Fruit fly (Drosophila melanogaster): Measurements from ENCODE around the gene CG10749.

The CG10749 gene

DNA sequence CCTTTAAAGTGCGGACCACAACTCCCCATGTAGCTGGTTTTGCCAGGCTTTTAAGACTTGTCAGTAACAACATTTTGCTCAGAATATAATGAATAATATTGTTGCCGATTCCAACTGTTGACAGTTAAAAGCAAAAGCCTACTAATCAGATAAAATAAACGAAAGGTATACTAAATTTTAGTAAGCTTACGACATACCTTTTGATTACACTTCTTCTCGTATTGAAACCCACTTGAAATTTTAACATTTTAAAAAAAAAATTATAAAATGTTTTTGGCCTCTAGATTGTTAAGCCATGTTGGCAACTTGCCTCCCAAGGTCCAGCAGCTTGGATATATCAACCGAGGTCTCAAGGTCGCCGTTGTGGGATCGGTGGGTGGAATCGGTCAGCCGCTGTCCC, at the start of gene CG10749, which contains the start of gene CG10748:
CG10749 (plus strand) TSS at position 216 of the 400 bp plus-strand sequence.
CG10748 (minus strand) TSS at position 101 of the 400 bp plus-strand sequence.
- TF ChIP-seq CG17801 (GFP tag; optimal IDR thresholded peaks at IDR 0.05; ENCODE audit: partially characterized antibody), result no peak

DNA sequence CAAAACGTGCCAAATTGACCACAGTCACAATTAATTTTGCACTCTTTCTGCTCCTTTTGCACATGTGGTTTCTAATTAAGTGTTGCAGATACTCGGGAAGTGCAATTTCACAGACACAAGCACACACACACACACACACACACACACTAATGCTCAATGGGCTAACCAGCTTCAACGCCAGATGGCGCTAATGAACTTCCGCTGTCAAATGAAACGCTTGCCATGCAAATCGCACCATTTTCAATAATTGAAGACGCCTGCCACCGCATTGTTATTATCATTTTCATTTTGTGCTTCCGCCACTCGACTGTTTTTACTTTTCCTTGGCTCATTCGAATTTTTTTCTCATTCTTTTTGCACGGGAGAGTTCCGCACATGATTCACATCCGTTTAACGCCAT, 22.9 kb upstream of the CG10749 start:
- TF ChIP-seq CG17801 (GFP tag; optimal IDR thresholded peaks at IDR 0.05; ENCODE audit: partially characterized antibody), result no peak

DNA sequence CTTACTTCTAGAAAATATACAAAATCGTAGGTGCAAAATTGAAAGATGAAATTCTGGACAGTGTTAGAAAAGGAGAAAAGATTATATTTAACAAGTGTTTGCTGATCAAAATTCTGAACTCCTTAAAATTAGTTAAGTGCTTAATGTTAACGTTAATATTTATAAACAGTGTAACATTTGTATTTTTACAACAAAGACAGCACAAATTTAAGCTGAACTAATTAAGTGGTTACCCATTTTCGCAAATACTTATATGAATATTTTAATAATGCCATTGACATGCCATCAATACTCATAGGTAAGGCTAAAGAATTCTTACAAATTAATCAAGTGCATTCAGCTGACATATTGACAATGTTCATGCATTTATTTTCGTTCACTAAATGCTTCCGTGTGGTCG, 17.7 kb upstream of the CG10749 start, which contains the start of gene CG10752:
CG10752 (minus strand) TSS at position 101 of the 400 bp plus-strand sequence.
- TF ChIP-seq CG17801 (GFP tag; optimal IDR thresholded peaks at IDR 0.05; ENCODE audit: partially characterized antibody), result no peak

DNA sequence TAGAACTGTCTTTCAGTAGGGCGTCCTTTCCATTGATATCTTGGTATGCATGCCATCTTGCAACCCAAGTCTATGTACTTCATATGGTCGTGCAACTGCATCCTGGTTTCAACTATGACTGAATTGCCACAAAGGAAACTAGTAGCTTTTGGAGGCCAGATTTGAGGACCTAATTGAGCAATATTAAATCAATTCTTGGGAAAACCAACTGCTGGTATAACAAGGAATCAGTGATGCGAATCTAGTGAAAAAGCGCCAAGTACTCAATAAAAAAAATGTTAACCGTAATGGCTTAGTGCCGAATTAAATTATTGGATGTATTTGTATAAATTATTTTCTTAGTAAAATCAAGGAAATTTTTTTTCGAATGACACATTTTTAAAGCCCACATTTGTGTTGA, 4.6 kb upstream of the CG10749 start, which contains the start of gene Or69a:
Or69a (minus strand) TSS at position 101 of the 400 bp plus-strand sequence.
- TF ChIP-seq CG17801 (GFP tag; optimal IDR thresholded peaks at IDR 0.05; ENCODE audit: partially characterized antibody), result no peak

DNA sequence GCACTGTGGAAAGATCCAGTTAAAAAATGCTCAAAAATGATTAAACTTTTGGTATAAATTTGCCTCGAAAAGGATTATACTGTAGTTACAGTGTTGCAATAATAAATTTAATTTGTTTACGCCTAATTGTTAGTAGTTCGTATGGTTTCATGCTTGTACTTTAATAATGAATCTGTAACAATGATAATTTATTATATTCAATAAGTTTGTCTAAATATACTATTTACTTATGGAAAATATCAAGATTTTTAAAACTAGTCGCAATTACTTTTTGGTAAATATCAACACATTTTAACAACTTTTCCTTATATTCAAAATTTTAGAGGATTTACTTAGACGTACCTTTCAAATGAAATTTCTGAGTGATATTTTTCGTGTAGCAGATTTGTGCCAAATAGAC, 22.6 kb downstream of the CG10749 start, which contains the start of gene CG11262:
CG11262 (plus strand) TSS at position 301 of the 400 bp plus-strand sequence.
- TF ChIP-seq CG17801 (GFP tag; optimal IDR thresholded peaks at IDR 0.05; ENCODE audit: partially characterized antibody), result no peak

DNA sequence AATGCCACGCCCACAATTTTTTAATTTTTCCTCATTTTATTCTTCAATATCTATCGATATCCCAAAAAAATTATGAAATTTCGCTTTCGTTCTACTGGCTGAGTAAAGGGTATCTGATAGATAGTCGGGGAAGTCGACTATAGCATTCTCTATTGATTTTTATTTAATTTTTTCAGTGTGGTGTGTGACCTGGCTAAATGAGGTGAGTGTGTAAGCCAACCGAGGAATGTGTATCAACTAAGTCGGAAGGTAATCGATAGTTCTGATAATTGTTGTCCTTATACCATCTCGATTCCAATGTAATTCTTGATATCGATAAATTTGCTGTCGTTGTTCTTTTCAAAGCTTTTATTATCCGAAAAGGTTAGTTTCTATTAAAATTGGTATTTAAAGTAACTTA, 34.2 kb downstream of the CG10749 start, which contains the start of gene CG11263:
CG11263 (plus strand) TSS at position 328 of the 400 bp plus-strand sequence.
- no peak for TF ChIP-seq CG17801 (GFP tag; optimal IDR thresholded peaks at IDR 0.05; ENCODE audit: partially characterized antibody)

DNA sequence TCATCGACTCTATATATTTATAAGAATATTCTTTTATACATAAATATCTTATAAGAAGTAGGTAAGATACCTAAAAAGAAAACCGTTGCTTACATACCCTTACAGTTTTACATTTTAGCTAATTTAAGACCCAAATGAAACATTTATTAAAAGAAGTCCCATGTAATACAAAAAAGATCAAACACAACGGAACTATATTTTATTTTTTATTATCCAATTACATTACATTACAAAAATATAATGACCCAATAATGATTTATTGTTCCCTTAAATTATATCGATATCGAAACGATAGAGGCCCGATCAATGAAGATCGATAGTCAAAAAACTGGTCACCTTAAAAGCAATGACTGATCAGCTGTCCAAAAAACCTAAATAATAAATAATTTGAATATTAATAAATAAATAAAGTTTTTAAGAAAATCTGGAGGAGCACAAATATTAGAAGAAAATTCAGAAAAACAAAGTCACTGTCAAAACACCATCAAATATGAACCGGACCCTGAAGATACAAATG, 35.7 kb downstream of the CG10749 start:
- peak; percentile 2 for TF ChIP-seq CG17801 (GFP tag; optimal IDR thresholded peaks at IDR 0.05; ENCODE audit: partially characterized antibody)

DNA sequence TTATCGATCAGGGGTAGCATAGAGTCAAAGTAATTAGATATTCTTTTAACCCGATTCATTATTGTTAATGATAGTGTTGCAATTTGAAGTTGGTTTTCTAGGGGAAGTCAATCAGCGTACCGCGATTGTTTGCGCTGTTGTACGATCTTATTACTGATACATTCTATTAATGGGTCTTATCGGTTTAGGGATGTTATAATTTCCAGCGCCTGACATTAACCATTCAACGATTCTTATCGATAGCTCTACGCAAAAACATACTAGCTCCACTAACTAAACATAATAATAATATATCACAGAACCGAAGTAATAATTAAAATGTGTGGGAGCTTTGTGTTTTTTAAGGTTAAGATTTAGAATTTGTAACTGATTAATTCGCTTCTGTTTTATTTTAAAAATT, 39.2 kb downstream of the CG10749 start, which contains the start of gene Cul6:
Cul6 (minus strand) TSS at position 175 of the 400 bp plus-strand sequence.
- TF ChIP-seq CG17801 (GFP tag; optimal IDR thresholded peaks at IDR 0.05; ENCODE audit: partially characterized antibody), result no peak

DNA sequence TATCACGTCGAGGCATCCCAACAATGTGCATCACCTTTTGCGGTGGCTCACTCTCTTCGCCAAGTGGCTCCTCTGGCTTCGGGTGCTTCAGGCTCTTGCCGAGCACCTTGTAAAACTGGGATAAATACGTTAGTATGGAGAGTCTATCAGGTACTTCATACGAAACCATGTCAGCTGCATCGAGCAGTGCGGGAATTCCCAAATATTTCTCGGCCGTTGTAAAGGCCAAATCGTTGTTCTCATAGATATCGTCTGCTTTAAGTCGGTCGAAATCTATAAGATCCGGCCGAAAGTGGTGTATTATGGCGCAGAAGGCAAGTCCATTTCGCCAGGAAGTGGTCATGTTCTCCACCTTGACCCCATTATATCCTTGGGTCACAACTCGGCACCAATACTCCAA, 42.4 kb downstream of the CG10749 start:
- no peak for TF ChIP-seq CG17801 (GFP tag; optimal IDR thresholded peaks at IDR 0.05; ENCODE audit: partially characterized antibody)

DNA sequence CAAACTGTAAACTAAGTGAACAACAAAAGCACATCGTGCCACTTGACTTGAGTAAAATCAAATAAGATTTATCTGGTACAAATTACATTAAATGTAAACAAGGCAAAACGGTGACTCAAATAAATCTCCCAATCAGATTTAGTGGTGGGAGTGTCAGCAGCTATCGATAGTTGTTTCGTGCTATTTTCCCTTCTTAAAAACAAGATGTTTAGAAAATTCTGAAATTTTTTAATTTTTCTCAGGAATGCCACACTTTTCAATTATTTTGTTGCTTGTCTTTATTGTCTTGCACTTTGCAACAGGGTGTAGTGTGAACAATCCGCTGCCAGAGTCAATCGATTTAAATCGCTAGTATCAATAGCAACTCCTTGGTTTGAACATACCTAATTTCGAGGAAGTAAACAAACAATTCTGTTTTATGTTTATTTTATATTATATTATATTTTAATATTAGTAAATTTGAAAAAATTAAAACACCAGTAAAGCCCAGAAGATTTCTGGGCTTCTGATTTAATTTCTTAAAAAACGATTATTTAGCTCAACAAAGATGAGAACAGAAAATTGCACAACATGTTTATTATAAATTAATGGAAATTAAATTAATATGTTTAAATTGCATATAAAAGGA, 43.0 kb downstream of the CG10749 start, which contains the start of gene MICAL-like:
MICAL-like (minus strand) TSS at position 138 of the 628 bp plus-strand sequence.
- peak; percentile 24 for TF ChIP-seq CG17801 (GFP tag; optimal IDR thresholded peaks at IDR 0.05; ENCODE audit: partially characterized antibody)

DNA sequence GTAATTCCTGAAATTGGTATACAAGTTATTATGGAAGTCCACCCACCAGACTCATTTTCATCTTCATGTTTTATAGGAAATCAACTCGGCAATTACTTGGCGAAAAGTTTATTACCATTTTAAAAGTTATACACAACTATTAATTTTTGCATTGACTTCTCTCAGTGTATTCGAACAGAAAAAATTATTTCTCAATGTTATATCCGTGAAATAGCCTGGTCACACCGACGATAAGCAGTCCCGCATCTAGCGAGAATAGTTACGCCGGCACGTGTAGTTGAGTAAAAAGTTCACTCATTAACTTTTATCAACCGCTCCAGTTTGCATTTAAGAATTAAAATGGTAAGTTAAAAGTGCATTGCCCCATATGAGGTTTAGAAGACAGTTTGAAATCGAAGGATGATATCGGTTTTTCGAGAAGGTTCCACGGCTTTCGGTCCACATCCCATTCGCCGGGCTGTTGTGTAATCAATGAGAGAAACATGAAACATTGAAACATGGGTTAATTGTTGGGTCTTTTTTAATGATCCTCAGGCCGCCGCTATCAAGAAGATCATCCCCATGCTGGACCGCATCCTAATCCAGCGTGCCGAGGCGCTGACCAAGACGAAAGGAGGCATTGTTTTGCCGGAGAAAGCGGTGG, 43.7 kb downstream of the CG10749 start, which contains the start of gene CG11267:
CG11267 (plus strand) TSS at position 228 of the 643 bp plus-strand sequence.
- peak; percentile 84 for TF ChIP-seq CG17801 (GFP tag; optimal IDR thresholded peaks at IDR 0.05; ENCODE audit: partially characterized antibody)

DNA sequence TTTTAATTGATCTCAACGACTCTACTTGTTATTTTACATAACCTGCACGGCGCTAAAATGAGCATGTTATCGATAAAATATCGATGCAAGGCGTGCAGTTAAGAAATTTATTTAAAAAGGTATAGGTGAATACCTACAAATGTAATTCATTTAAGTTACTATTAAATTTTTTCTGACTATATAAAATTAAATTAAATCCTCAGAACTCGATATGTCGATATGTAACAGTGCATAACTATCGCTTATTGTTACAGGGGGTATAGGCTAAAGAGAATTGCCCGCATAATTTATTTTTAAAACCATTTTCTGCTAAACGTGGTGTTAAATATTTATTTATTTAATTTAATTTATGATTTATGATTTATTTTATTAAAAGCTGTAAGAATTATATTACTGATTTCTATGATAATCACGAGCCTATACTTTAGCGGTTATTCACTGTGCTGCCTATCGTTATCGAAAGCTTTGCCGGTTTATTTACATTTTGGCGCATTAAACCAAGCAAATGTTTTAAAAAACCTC, 45.6 kb downstream of the CG10749 start, which contains the start of the genes mRpL20 and Icmt:
mRpL20 (minus strand) TSS at position 65 of the 522 bp plus-strand sequence.
Icmt (plus strand) TSS at position 464 of the 522 bp plus-strand sequence.
- peak; percentile 92 for TF ChIP-seq CG17801 (GFP tag; optimal IDR thresholded peaks at IDR 0.05; ENCODE audit: partially characterized antibody)

DNA sequence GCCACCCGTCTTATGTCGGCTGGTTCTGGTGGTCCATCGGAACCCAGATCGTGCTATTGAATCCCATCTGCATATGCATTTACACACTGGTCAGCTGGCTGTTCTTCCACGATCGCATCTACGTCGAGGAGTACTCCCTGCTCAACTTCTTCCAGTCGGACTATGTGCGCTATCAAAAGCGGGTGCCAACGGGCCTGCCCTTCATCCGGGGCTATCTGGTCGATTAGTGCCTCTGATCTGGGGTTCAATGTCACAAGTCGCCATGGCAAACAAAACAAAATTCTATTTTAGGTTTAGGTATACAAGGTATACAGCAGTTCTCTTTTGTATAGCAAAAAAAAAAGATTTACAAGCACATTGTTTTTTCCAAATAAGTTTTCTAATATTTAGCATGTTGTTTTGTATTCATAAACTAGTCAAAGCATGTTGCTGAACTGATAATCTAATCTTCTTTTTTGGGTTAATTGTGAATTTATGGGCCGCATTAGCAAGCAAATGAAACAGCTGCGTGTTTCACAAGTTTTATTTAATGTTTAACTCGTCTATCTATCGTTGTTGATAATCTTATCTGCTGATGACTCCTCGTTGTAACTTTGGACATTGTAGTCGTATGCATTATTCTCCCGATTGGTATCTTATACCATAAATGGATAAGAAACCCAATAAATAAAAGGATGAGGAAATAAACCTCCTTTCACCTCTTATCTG, 47.1 kb downstream of the CG10749 start:
- no peak for TF ChIP-seq CG17801 (GFP tag; optimal IDR thresholded peaks at IDR 0.05; ENCODE audit: partially characterized antibody)

DNA sequence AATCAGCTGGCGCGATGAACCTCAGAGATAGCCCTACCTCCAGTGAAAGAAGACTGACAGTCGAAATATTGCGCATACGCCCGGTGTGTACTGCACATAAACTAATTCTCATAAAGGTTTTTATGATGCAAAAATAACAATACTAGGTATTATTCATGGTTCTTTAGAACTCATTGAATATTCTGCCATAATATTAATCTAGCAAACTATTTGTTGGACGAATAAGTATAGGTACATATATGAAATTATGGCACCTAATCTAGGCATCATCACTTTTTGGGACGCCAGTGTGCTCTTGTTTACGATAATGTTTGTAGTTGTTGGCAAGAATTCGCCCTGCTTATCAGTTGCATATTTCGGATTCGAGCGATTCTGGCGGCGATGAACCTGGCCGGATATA, 49.5 kb downstream of the CG10749 start:
- TF ChIP-seq CG17801 (GFP tag; optimal IDR thresholded peaks at IDR 0.05; ENCODE audit: partially characterized antibody), result no peak

Data from ovary, adult (tissue).